Worm (Caenorhabditis elegans): ENCODE measurements around the gene K03H1.12.

ce11 chrIII:9951864-9952263, 10.4 kb downstream of the K03H1.12 start, which contains the start of gene K03H1.11:
- TF ChIP-seq pqm-1 (tag; optimal IDR thresholded peaks at IDR 0.05) (no peak), pha-4 (GFP tag; IDR thresholded peaks at IDR 0.05) (no peak), pha-4 (tag; optimal IDR thresholded peaks at IDR 0.05) (no peak), mxl-2 (GFP tag; conservative IDR thresholded peaks at IDR 0.05) (no peak), dve-1 (tag; optimal IDR thresholded peaks at IDR 0.05; ENCODE audit: insufficient read depth) (no peak), zag-1 (tag; optimal IDR thresholded peaks at IDR 0.05) (no peak), fos-1 (tag; optimal IDR thresholded peaks at IDR 0.05) (no peak), nhr-77 (tag; optimal IDR thresholded peaks at IDR 0.05) (no peak), Y75B8A.6 (GFP tag; IDR thresholded peaks at IDR 0.05) (no peak), lin-39 (tag; optimal IDR thresholded peaks at IDR 0.05) (no peak)

Data from whole organism, L4 larva.